Fruit fly (Drosophila melanogaster) whole organism, embryonic: ENCODE data around the gene Dus1.

Experiments
- CG11398 ChIP-seq: fragments of 200-800 bp; sonication (Bioruptor generic); optimal IDR thresholded peaks from 2 replicates; lab custom pipeline; 2016; ENCODE audit warnings: missing biosample characterization, missing genetic modification characterization
- CG11723 ChIP-seq: fragments of 200-800 bp; sonication (Bioruptor generic); optimal IDR thresholded peaks from 2 replicates; lab custom pipeline; 2017; ENCODE audit warnings: missing biosample characterization, mild to moderate bottlenecking, missing genetic modification characterization
- CG1233 ChIP-seq: fragments of 200-800 bp; sonication (Bioruptor generic); optimal IDR thresholded peaks from 4 replicates; lab custom pipeline; 2018; ENCODE audit warnings: missing biosample characterization, mild to moderate bottlenecking, missing genetic modification characterization
- CG14441 ChIP-seq: fragments of 200-800 bp; sonication (Bioruptor generic); IDR thresholded peaks from 2 replicates; pipeline ENCODE4 v1.3.6; 2022; ENCODE audit warnings: missing biosample characterization, missing genetic modification characterization
- CG15601 ChIP-seq: fragments of 200-800 bp; sonication (Bioruptor generic); optimal IDR thresholded peaks from 3 replicates; lab custom pipeline; 2019; ENCODE audit warnings: missing biosample characterization, mild to moderate bottlenecking, missing genetic modification characterization, moderate library complexity
- CG16863 ChIP-seq: fragments of 200-800 bp; sonication (Bioruptor generic); optimal IDR thresholded peaks from 3 replicates; lab custom pipeline; 2016; ENCODE audit warnings: missing biosample characterization, missing genetic modification characterization
- CG17186 ChIP-seq: fragments of 200-800 bp; sonication (Bioruptor generic); optimal IDR thresholded peaks from 3 replicates; lab custom pipeline; 2017; ENCODE audit warnings: missing biosample characterization, missing genetic modification reagents, missing genetic modification characterization
- CG2129 ChIP-seq: fragments of 200-800 bp; sonication (Bioruptor generic); IDR thresholded peaks from 2 replicates; pipeline ENCODE4 v1.3.6; 2022; ENCODE audit warnings: missing biosample characterization, missing genetic modification characterization; ENCODE audit not compliant: partially characterized antibody
- CG2712 ChIP-seq: fragments of 200-800 bp; optimal IDR thresholded peaks from 3 replicates; lab custom pipeline; 2019; ENCODE audit warnings: missing biosample characterization, mild to moderate bottlenecking, missing genetic modification characterization, moderate library complexity
- CG31224 ChIP-seq: fragments of 200-800 bp; sonication (Bioruptor generic); IDR thresholded peaks from 2 replicates; pipeline ENCODE4 v1.3.6; 2022; ENCODE audit warnings: missing biosample characterization, missing genetic modification characterization
- CG31365 ChIP-seq: fragments of 200-800 bp; sonication (Bioruptor generic); optimal IDR thresholded peaks from 2 replicates; lab custom pipeline; 2018; ENCODE audit warnings: missing biosample characterization, mild to moderate bottlenecking, missing genetic modification characterization
- CG3281 ChIP-seq: fragments of 200-800 bp; sonication (Bioruptor generic); optimal IDR thresholded peaks from 3 replicates; lab custom pipeline; 2017; ENCODE audit warnings: missing biosample characterization, mild to moderate bottlenecking, missing genetic modification characterization
- CG34224 ChIP-seq: fragments of 200-800 bp; sonication (Bioruptor generic); IDR thresholded peaks from 3 replicates; pipeline ENCODE4 v1.3.6; 2022; ENCODE audit warnings: missing biosample characterization, missing genetic modification characterization; ENCODE audit not compliant: partially characterized antibody
- CG4820 ChIP-seq: fragments of 200-800 bp; sonication (Bioruptor generic); optimal IDR thresholded peaks from 3 replicates; lab custom pipeline; 2016; ENCODE audit warnings: missing biosample characterization, missing genetic modification characterization
- CG8388 ChIP-seq: fragments of 200-800 bp; sonication (Bioruptor generic); optimal IDR thresholded peaks from 2 replicates; lab custom pipeline; 2019; ENCODE audit warnings: missing biosample characterization, mild to moderate bottlenecking, missing genetic modification characterization, moderate library complexity
- D ChIP-seq, 2 experiments: fragments of 200-800 bp in 1 of 2; fragments of >200 bp in 1 of 2; sonication (Bioruptor generic) in 1 of 2; optimal IDR thresholded peaks; 2 replicates in 1 of 2; 3 replicates in 1 of 2; lab custom pipeline; 2017; ENCODE audit warnings: mild to moderate bottlenecking in 1 of 2, missing biosample characterization in 1 of 2, missing genetic modification characterization in 1 of 2, missing genetic modification reagents in 1 of 2
- D19B ChIP-seq: fragments of 200-800 bp; sonication (Bioruptor generic); optimal IDR thresholded peaks from 2 replicates; lab custom pipeline; 2017; ENCODE audit warnings: missing biosample characterization, mild to moderate bottlenecking, missing genetic modification characterization
- ERR ChIP-seq: fragments of 200-800 bp; sonication (Bioruptor generic); optimal IDR thresholded peaks from 2 replicates; lab custom pipeline; 2016; ENCODE audit warnings: missing biosample characterization, missing genetic modification characterization
- Eip74EF ChIP-seq, 2 experiments: fragments of 200-800 bp in 1 of 2; fragments of >200 bp in 1 of 2; sonication (Bioruptor generic) in 1 of 2; optimal IDR thresholded peaks; 2 replicates each; lab custom pipeline; 2017 to 2019; ENCODE audit warnings: missing biosample characterization in 2 of 2, missing genetic modification characterization in 2 of 2, mild to moderate bottlenecking in 1 of 2, moderate library complexity in 1 of 2
- HmgZ ChIP-seq: fragments of 200-800 bp; sonication (Bioruptor generic); optimal IDR thresholded peaks from 2 replicates; lab custom pipeline; 2018; ENCODE audit warnings: missing biosample characterization, mild to moderate bottlenecking, missing genetic modification characterization
- Hr3 ChIP-seq: fragments of 200-800 bp; sonication (Bioruptor generic); optimal IDR thresholded peaks from 3 replicates; lab custom pipeline; 2016; ENCODE audit warnings: missing biosample characterization, missing genetic modification characterization
- NFAT ChIP-seq: fragments of 200-800 bp; sonication (Bioruptor generic); IDR thresholded peaks from 2 replicates; pipeline ENCODE4 v1.3.6; 2022; ENCODE audit warnings: missing biosample characterization, missing genetic modification characterization
- Rfx ChIP-seq: fragments of 200-800 bp; sonication (Bioruptor generic); IDR thresholded peaks from 2 replicates; pipeline ENCODE4 v1.3.6; 2022; ENCODE audit warnings: missing biosample characterization, missing genetic modification characterization
- Sry-δ ChIP-seq: fragments of 200-800 bp; sonication (Bioruptor generic); optimal IDR thresholded peaks from 2 replicates; lab custom pipeline; 2016; ENCODE audit warnings: missing biosample characterization, missing genetic modification characterization
- Xrp1 ChIP-seq: fragments of 200-800 bp; sonication (Bioruptor generic); IDR thresholded peaks from 2 replicates; pipeline ENCODE4 v1.3.6; 2022; ENCODE audit warnings: missing biosample characterization, missing genetic modification characterization
- abd-A ChIP-seq: fragments of 200-800 bp; sonication (Bioruptor generic); optimal IDR thresholded peaks from 3 replicates; lab custom pipeline; 2019; ENCODE audit warnings: missing biosample characterization, mild to moderate bottlenecking, missing genetic modification characterization, moderate library complexity
- cato ChIP-seq: fragments of 200-800 bp; sonication (Bioruptor generic); optimal IDR thresholded peaks from 2 replicates; lab custom pipeline; 2016; ENCODE audit warnings: missing biosample characterization, missing genetic modification characterization, borderline replicate concordance
- chif ChIP-seq, 2 experiments: fragments of 200-800 bp; sonication (Bioruptor generic); optimal IDR thresholded peaks; 3 replicates each; lab custom pipeline; 2016; ENCODE audit warnings: missing biosample characterization in 2 of 2, missing genetic modification characterization in 2 of 2
- crc ChIP-seq: fragments of 200-800 bp; sonication (Bioruptor generic); optimal IDR thresholded peaks from 2 replicates; lab custom pipeline; 2016; ENCODE audit warnings: missing biosample characterization, missing genetic modification characterization
- ems ChIP-seq: fragments of 200-800 bp; sonication (Bioruptor generic); optimal IDR thresholded peaks from 3 replicates; lab custom pipeline; 2016; ENCODE audit warnings: missing biosample characterization, missing genetic modification characterization
- esg ChIP-seq: fragments of 200-800 bp; sonication (Bioruptor generic); conservative IDR thresholded peaks from 2 replicates; pipeline ENCODE4 v1.3.6; 2022; ENCODE audit warnings: missing biosample characterization, missing genetic modification characterization
- fd96Cb ChIP-seq: fragments of 200-800 bp; sonication (Bioruptor generic); optimal IDR thresholded peaks from 2 replicates; lab custom pipeline; 2018; ENCODE audit warnings: missing biosample characterization, mild to moderate bottlenecking, missing genetic modification characterization, moderate library complexity
- grau ChIP-seq: fragments of 200-800 bp; optimal IDR thresholded peaks from 3 replicates; lab custom pipeline; 2019; ENCODE audit warnings: missing biosample characterization, mild to moderate bottlenecking, missing genetic modification characterization, moderate library complexity
- ham ChIP-seq: fragments of 200-800 bp; sonication (Bioruptor generic); IDR thresholded peaks from 2 replicates; pipeline ENCODE4 v1.3.6; 2022; ENCODE audit warnings: missing biosample characterization, missing genetic modification characterization
- hbn ChIP-seq: fragments of 200-800 bp; sonication (Bioruptor generic); IDR thresholded peaks from 2 replicates; pipeline ENCODE4 v1.3.6; 2022; ENCODE audit warnings: missing biosample characterization, missing genetic modification characterization; ENCODE audit not compliant: partially characterized antibody
- jumu ChIP-seq: fragments of 200-800 bp; sonication (Bioruptor generic); optimal IDR thresholded peaks from 3 replicates; lab custom pipeline; 2016; ENCODE audit warnings: missing biosample characterization, missing genetic modification characterization
- lilli ChIP-seq: fragments of 200-800 bp; sonication (Bioruptor generic); optimal IDR thresholded peaks from 3 replicates; lab custom pipeline; 2016; ENCODE audit warnings: missing biosample characterization, missing genetic modification characterization
- pan ChIP-seq, 4 experiments: fragments of >200 bp in 3 of 4; fragments of 200-800 bp in 1 of 4; sonication (Bioruptor generic) in 1 of 4; optimal IDR thresholded peaks in 3 of 4; IDR thresholded peaks in 1 of 4; 2 replicates each; pipeline versions ENCODE4 v1.3.6 to Lab custom; 2017 to 2022; ENCODE audit warnings: missing biosample characterization in 2 of 4, missing genetic modification characterization in 2 of 4, mixed read lengths in 1 of 4
- peb ChIP-seq: fragments of 200-800 bp; sonication (Bioruptor generic); IDR thresholded peaks from 2 replicates; pipeline ENCODE4 v1.3.6; 2022; ENCODE audit warnings: missing biosample characterization, missing genetic modification characterization
- ranshi ChIP-seq: fragments of 200-800 bp; sonication (Bioruptor generic); IDR thresholded peaks from 2 replicates; pipeline ENCODE4 v1.3.6; 2022; ENCODE audit warnings: missing biosample characterization, missing genetic modification characterization
- rib ChIP-seq: fragments of 200-800 bp; sonication (Bioruptor generic); IDR thresholded peaks from 2 replicates; pipeline ENCODE4 v1.3.6; 2022; ENCODE audit warnings: missing biosample characterization, missing genetic modification characterization
- row ChIP-seq: fragments of 200-800 bp; sonication (Bioruptor generic); IDR thresholded peaks from 3 replicates; pipeline ENCODE4 v1.3.6; 2022; ENCODE audit warnings: missing biosample characterization, missing genetic modification characterization
- stc ChIP-seq: fragments of 200-800 bp; sonication (Bioruptor generic); IDR thresholded peaks from 2 replicates; pipeline ENCODE4 v1.3.6; 2022; ENCODE audit warnings: missing biosample characterization, missing genetic modification characterization
- sug ChIP-seq: fragments of 200-800 bp; optimal IDR thresholded peaks from 2 replicates; lab custom pipeline; 2019; ENCODE audit warnings: missing biosample characterization, mild to moderate bottlenecking, missing genetic modification characterization, moderate library complexity
- tll ChIP-seq, 2 experiments: fragments of 200-800 bp in 1 of 2; fragments of >200 bp in 1 of 2; sonication (Bioruptor generic) in 1 of 2; optimal IDR thresholded peaks; 2 replicates each; lab custom pipeline; 2017 to 2019; ENCODE audit warnings: missing biosample characterization in 2 of 2, missing genetic modification characterization in 2 of 2, mild to moderate bottlenecking in 1 of 2, moderate library complexity in 1 of 2
- zf30C ChIP-seq: fragments of 200-800 bp; sonication (Bioruptor generic); optimal IDR thresholded peaks from 3 replicates; lab custom pipeline; 2018; ENCODE audit warnings: missing biosample characterization, mild to moderate bottlenecking, missing genetic modification characterization
- zfh2 ChIP-seq: fragments of 200-800 bp; sonication (Bioruptor generic); optimal IDR thresholded peaks from 2 replicates; lab custom pipeline; 2016; ENCODE audit warnings: missing biosample characterization, missing genetic modification characterization

Gene Dus1

dm6 chr2L:247845-248473, 23.6 kb downstream of the Dus1 start (continued):
- TF ChIP-seq stc (GFP tag; lab: Robert Waterston, UW) (no peak), CG11723 (peak; percentile 29), CG3281 (peak; percentile 86), ranshi (GFP tag; lab: Robert Waterston, UW) (peak; percentile 56; the same call in 1 of the 2 replicates), zfh2 (peak; percentile 24), sug (tag; lab: Kevin White, UChicago) (peak; percentile 55), grau (tag; lab: Kevin White, UChicago) (peak; percentile 94), CG14441 (GFP tag; lab: Robert Waterston, UW) (0 out of 2 replicates have a peak, but pooled peaks have one; percentile 38), CG31224 (GFP tag; lab: Robert Waterston, UW) (0 out of 2 replicates have a peak, but pooled peaks have one; percentile 10), abd-A (tag; lab: Kevin White, UChicago) (peak; percentile 74), pan (optimal IDR thresholded peaks at IDR 0.05; lab: Kevin White, UChicago) (no peak), pan (GFP tag; optimal IDR thresholded peaks at IDR 0.05 in 1 of 2, IDR thresholded peaks at IDR 0.05 in 1 of 2) (peak in 1 of 2 experiments; percentile 67), CG31365 (tag; lab: Kevin White, UChicago) (no peak), NFAT (GFP tag; lab: Robert Waterston, UW) (no peak; the same call in 1 of the 2 replicates), Hr3 (GFP tag; lab: Kevin White, UChicago) (peak; percentile 33), CG17186 (GFP tag; lab: Kevin White, UChicago) (no peak), ham (GFP tag; lab: Robert Waterston, UW) (no peak)

- TF ChIP-seq lilli (GFP tag; lab: Kevin White, UChicago) (no peak), Eip74EF (GFP tag; optimal IDR thresholded peaks at IDR 0.05; lab: Kevin White, UChicago) (no peak), HmgZ (no peak), fd96Cb (tag; lab: Kevin White, UChicago) (no peak), CG34224 (GFP tag; lab: Robert Waterston, UW) (peak; percentile 7; the same call in 1 of the 3 replicates), esg (GFP tag; lab: Robert Waterston, UW) (no peak), CG4820 (GFP tag; lab: Kevin White, UChicago) (no peak), cato (GFP tag; lab: Kevin White, UChicago) (no peak), Sry-δ (GFP tag; lab: Kevin White, UChicago) (no peak), CG1233 (no peak), CG11398 (GFP tag; lab: Kevin White, UChicago) (no peak), peb (GFP tag; lab: Robert Waterston, UW) (no peak), D (optimal IDR thresholded peaks at IDR 0.05; lab: Kevin White, UChicago) (peak; percentile 28), D (GFP tag; optimal IDR thresholded peaks at IDR 0.05; lab: Kevin White, UChicago) (no peak), CG8388 (GFP tag; lab: Kevin White, UChicago) (no peak), CG16863 (GFP tag; lab: Kevin White, UChicago) (no peak), crc (GFP tag; lab: Kevin White, UChicago) (no peak), CG2712 (tag; lab: Kevin White, UChicago) (no peak), CG15601 (no peak), tll (GFP tag; optimal IDR thresholded peaks at IDR 0.05; lab: Kevin White, UChicago) (no peak), Xrp1 (no peak), D19B (GFP tag; lab: Kevin White, UChicago) (no peak), CG2129 (GFP tag; lab: Robert Waterston, UW) (0 out of 2 replicates have a peak, but pooled peaks have one; percentile 19), zf30C (no peak), rib (GFP tag; lab: Robert Waterston, UW) (peak; percentile 61; the same call in 1 of the 2 replicates), ems (no peak), row (GFP tag; lab: Robert Waterston, UW) (no peak), jumu (GFP tag; lab: Kevin White, UChicago) (no peak), Rfx (GFP tag; lab: Robert Waterston, UW) (no peak), stc (GFP tag; lab: Robert Waterston, UW) (no peak), hbn (GFP tag; lab: Robert Waterston, UW) (peak; percentile 16; the same call in 1 of the 2 replicates), ERR (no peak), chif (GFP tag; optimal IDR thresholded peaks at IDR 0.05; lab: Kevin White, UChicago) (no peak)
Observed at dm6 chr2L:247432-247831, 24.1 kb downstream of the Dus1 start.
